Worm (Caenorhabditis elegans): ENCODE measurements around the gene smi-1.

DNA sequence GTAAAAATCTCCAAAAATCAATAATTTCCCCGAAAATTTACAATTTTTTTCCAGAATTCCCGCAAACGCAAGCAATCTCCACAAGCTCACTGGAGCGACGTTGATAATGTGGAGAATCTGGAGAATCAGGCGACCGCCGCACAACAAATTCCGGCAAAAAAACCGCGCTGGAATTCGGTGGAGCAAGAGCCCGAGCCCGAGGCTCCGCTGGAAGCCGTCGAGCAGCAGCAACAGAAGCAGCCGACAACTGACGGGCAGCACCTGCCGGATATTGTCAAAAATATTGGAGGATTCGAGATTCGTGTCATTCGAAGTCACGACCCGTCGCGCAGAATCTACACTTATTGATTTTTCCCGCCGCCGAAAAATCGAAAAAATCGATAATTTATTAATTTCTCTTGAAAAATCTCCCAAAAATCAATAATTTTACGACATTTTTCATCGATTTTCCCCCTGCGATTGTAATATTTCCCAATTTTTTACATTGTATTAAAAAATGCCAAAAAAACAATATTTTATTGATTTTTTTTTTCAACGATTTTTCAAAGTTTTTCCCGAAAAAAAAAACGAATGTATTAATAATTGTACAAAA lies 25.9 kb upstream of the smi-1 start:
- TF ChIP-seq ets-7 (tag; optimal IDR thresholded peaks at IDR 0.05): no peak
- no peak for TF ChIP-seq ama-1 (optimal IDR thresholded peaks at IDR 0.05)
- TF ChIP-seq tbx-11 (GFP tag; IDR thresholded peaks at IDR 0.05): no peak
- no peak for TF ChIP-seq tbx-37 (GFP tag; conservative IDR thresholded peaks at IDR 0.05)
- TF ChIP-seq tra-4 (tag; optimal IDR thresholded peaks at IDR 0.05): no peak
- TF ChIP-seq F13C5.2 (tag; optimal IDR thresholded peaks at IDR 0.05): no peak
- no peak for TF ChIP-seq hmbx-1 (tag; optimal IDR thresholded peaks at IDR 0.05)
- no peak for TF ChIP-seq hnd-1 (tag; optimal IDR thresholded peaks at IDR 0.05)
- TF ChIP-seq ceh-36 (tag; optimal IDR thresholded peaks at IDR 0.05): no peak
- TF ChIP-seq sea-1 (GFP tag; conservative IDR thresholded peaks at IDR 0.05): no peak
- no peak for TF ChIP-seq aly-1 (tag; optimal IDR thresholded peaks at IDR 0.05)
- no peak for TF ChIP-seq ceh-13 (GFP tag; optimal IDR thresholded peaks at IDR 0.05)
- TF ChIP-seq flt-1 (GFP tag; IDR thresholded peaks at IDR 0.05): no peak
